Worm (Caenorhabditis elegans): ENCODE measurements around the gene aat-8.

aat-8 gene

DNA sequence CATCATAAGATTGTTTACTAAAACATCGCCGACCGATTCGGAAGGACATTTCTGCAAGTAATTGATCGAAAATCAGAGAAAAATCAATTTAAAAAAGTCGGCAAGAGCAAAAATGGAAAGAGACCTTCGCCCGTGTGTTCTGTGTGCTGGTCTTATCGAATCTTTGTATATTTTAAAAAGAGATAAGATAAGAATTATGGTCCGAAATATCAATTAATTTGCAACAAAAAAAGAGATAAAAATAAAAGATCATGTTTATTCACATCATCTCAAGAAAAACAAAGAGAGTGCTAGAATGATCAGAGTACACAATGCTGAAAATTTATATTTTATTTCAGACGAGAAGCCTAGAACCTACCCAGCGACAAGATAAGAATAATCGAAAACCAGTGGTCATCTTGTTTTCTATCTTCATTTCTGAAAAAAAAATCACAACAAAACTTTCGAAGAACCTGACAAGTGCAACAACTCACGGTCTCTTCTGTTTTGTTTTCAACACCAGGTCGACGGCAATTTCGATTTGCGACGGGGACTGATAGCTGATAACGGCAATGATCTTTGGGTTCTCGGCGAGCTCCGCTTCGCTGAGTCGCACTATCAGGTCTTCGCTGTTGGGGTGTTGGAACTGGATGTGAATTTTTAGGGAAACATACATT is 13.6 kb upstream of the aat-8 start, which contains the start of gene F37C4.6:
TSS of gene F37C4.6 (minus strand) at position 51 of the 656 bp plus-strand sequence.
- TF ChIP-seq unc-62 (GFP tag; optimal IDR thresholded peaks at IDR 0.05), result no peak

DNA sequence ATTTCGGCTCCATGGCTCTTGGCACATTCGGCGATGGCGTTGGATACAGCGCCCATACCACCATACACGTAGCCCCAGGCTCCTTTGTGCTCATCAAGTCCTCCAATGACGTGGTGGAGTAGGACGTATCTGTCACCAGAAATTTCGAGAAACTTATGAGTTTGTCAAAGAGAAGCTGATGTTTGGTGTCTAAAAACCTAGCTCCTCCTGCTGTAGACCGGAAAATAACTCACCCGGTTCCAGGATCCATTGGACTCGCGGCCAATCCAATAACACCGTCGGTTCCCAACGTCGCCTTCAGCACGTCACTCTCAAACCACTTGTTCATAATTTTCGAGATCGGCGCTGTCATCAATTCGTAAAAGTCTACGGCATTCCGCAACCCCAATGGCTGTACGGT is 12.1 kb upstream of the aat-8 start:
- TF ChIP-seq unc-62 (GFP tag; optimal IDR thresholded peaks at IDR 0.05), result no peak

DNA sequence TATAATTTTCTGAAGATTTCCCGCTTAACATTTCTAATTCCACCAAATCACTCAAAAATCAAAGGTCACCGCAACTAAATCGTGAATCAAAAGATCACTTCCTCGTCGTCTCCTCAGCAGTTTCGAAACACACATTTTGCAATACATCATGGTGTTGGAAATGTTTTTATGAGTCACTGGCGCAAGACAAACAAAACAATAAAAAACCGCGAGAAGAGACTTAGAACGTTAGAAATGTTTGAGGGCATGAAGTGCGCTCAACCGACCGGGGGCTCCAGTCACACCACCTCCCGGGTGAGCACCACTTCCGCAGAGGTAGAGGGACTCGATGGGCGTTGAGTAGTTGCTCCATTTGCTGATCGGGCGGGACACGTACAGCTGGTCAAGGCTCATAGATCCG is 10.4 kb upstream of the aat-8 start:
- TF ChIP-seq unc-62 (GFP tag; optimal IDR thresholded peaks at IDR 0.05), result no peak

DNA sequence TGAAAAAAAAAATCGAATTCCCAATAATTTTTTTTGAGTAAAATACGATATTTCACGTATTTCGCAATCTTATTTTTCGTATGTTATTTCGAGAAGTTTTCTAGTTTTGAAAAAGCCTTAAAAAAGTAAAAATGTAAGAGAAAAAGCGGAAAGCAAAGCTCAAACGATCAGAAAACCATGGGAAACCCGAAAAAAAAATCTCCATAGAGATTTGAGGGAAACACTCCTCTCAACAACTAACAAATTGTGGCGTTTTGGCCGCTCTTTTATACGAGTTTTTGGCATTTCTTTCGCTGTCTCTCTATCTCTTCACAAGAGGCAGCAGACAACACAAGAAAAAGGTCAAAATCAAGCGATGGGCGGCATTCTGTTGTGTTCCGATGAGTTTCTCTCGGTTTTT is 9.6 kb upstream of the aat-8 start:
- no peak for TF ChIP-seq unc-62 (GFP tag; optimal IDR thresholded peaks at IDR 0.05)

DNA sequence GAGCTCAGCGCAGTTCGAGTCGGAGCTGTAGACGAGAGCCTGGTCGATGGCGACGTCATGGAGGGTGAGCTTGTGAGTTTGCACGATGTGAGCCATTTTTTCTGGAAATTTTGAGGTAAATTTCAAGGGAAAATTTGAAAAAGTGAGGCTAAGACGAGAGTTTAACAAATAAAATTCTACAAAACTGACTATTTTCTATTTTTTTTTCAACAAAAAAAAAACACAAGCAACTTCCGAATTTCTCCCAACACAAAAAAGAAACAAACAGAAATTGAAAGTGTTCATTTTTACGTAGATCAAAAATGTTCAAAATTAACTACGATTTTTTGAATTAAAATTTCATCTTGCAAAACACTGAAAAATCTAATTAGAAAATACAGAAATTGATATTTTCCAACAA is 8.9 kb upstream of the aat-8 start, which contains the start of gene F37C4.5:
TSS of gene F37C4.5 (minus strand) at position 101 of the 400 bp plus-strand sequence.
- TF ChIP-seq unc-62 (GFP tag; optimal IDR thresholded peaks at IDR 0.05), result no peak

DNA sequence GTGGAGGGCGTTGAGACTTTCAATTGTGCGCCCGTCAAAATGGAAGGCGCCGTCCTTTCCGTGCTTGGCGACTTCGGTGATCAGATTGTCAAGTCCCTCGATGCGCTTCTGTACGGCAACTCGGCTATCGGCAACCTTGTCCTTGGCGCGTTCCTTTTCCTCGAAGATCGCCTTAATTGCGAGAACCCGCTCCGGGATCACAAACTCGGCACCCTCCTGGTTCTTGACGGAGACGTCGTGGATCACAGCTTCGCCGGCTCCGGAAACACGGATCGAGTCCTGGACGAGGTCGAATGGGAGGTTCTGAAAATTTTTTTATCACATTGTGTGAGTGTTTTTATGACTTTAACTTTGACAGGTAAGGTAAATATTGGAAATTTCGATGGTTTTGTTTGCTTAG is 8.4 kb upstream of the aat-8 start:
- no peak for TF ChIP-seq unc-62 (GFP tag; optimal IDR thresholded peaks at IDR 0.05)

DNA sequence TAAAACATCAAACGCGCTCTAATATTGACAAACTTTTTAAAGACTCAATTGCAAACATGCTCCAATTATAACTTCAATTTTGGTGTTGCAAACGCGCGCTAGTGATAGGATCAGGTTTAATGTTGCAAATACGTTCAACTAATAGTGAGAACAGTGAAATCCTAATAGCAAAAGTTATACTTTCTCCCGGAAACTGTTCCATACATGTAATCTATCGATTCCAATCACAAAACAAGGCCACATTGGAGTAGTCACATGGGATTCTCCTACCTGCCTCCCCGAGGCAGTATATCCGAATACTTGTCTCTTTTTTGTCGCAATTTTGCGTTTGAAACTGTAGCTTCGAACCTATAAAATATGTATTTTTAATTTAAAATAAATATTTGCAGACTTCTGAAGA is 5.0 kb upstream of the aat-8 start:
- no peak for TF ChIP-seq unc-62 (GFP tag; optimal IDR thresholded peaks at IDR 0.05)

DNA sequence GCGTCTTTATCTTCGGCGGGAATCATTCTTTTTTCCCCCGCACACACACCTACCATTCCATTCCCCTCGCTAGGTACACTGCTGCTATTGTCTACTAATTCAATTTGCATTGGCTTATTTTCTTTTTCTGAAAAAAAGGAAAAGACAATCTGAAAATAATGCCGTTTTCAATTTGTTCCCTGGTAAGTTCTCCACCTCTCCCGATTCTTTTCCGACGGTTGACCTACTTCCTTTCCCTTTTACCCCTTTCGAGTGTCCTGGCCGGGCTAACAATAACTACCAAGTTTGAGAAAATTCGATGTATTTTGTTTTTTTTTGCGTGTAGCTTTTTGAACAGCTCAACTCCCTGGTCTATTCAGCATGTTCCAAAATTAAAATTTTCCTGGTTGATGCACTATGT is 2.4 kb upstream of the aat-8 start, which contains the start of gene F37C4.4:
TSS of gene F37C4.4 (plus strand) at position 58 of the 400 bp plus-strand sequence.
- no peak for TF ChIP-seq unc-62 (GFP tag; optimal IDR thresholded peaks at IDR 0.05)

DNA sequence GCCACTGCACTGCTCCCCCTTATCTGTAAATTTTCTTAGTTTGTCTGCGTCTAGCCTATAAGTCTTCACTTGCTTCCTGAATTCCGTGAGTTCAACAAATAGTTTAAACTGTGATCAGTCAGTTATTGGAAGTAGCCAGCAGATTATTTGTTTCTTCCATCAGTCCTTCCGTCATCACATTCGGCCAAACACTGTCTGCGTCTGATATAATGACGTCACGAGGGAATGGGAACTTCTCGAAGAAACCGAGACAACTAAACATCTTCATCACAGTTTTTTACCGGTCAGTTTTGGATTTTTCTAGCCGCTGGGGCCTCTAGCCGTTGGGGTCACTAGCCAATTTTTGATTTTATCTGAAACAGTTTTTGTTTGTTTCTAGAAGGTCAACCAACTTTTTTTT is 1.2 kb upstream of the aat-8 start:
- no peak for TF ChIP-seq unc-62 (GFP tag; optimal IDR thresholded peaks at IDR 0.05)

DNA sequence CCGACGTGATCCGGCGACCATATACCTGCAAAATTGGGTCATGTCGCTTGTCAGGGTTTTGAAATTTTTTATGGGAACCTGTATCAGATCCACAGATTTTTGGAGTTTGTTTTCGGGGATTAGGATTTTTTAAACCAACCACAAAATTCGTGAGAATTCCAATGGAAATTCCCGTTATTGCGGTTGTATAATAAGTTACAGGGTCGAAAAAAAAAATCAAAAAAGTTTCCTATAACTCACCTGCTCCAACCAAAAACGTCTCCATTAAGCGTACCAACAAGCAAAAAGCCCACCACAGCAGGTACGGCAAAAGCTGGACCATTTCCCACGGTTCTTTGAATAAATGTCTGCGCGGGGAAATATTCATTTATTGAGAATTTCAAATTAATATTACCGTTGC is 1.9 kb downstream of the aat-8 start:
- no peak for TF ChIP-seq unc-62 (GFP tag; optimal IDR thresholded peaks at IDR 0.05)

DNA sequence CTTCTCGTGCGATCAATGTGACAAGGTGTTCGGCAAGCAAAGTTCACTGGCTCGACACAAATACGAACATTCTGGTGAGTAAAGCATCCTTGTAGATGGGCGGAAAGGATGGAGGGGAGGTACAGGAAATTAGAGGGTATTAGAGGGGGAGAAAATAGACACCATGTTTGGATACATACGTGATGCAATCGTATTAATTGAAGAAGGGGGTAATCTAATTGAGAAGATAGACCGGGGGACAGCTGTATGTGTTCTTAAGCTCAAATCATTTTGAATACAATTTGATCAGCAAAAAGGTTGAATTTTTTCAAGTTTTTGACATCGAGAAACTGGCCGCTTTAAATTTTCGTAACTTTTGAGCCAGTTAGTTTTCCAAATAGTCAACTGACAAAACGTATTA is 4.4 kb downstream of the aat-8 start:
- no peak for TF ChIP-seq unc-62 (GFP tag; optimal IDR thresholded peaks at IDR 0.05)

DNA sequence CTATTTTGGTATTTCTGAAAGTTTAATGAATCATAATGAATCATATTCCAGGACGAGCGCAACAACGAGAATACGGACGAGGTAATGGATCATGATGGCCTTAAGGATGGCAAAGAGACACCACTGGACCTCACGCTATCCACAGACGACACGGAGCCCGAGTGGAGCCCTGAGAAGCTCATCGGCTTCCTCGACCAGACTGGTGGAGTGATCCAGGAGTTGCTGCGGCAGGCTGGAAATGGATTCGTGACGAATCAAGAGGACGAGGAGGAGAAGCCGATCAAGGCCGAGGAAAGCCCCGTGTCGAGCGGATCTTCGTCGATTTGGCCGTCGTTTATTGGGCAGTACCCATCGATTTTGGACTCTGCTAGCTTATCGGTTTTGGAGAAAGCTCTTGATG is 5.3 kb downstream of the aat-8 start:
- no peak for TF ChIP-seq unc-62 (GFP tag; optimal IDR thresholded peaks at IDR 0.05)

DNA sequence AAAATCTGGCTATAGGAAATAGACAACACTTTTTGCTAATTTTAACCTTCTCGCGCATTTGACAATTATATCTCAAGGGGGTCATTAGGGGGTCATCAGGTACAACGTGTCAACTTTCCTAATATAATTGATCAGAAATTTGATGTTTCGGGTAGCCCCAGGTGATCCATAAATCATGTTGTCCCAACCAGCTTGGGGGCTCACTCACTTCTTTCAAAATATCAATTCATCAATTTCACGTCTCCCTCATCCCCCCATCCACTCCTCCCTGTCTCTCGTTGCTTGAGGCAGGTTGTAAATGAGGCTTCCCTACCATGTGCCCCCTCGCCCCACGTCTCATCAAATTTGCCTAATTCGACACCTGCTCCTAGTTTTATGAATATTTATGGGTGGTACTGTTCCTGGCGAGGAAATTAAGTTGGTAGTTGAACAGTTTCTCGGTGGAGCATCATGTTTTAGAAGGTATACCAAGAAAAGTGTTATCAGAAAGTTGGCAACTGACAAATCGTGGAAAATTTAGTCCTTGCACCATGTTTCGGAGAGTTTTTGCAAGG is 6.8 kb downstream of the aat-8 start:
- TF ChIP-seq unc-62 (GFP tag; optimal IDR thresholded peaks at IDR 0.05), result no peak

DNA sequence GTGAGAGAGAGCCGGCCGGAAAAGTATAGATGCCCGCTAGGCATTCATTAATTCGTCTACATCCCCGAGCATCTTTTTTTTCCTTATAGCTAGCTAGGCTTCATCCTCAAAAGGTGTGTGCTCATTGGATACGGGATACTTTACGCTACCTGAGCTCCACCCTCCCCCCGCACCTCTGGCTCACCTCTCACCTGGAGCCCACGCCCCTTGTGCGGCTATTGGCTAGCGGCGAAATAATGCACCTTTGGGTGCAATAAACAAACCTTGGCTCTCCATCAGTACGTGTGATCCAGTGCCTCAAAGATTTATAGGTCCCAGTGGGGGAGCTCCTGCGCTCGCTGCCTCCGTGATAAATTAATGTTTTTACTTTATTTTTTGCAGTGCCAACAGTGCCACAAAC is 8.7 kb downstream of the aat-8 start:
- no peak for TF ChIP-seq unc-62 (GFP tag; optimal IDR thresholded peaks at IDR 0.05)

DNA sequence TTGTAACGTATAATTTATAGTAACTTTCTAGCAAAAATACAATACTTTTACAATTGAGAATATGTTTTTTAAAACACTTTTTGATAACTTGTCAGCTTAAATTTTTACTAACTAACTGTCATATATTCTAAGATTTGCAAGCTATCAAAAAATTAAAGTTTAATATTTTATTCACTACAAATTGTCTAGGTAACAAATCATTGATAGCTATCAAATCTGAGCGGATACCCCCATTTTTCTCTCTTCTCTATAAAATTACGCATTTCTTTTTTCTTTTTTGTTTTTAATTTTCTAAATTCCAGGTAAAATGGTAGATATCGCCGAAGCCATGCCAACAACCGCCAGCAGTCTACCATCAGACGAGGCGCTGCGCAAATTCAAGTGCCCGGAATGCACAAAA is 9.3 kb downstream of the aat-8 start, which contains the start of gene zag-1:
TSS of gene zag-1 (plus strand) at position 301 of the 400 bp plus-strand sequence.
- no peak for TF ChIP-seq unc-62 (GFP tag; optimal IDR thresholded peaks at IDR 0.05)

DNA sequence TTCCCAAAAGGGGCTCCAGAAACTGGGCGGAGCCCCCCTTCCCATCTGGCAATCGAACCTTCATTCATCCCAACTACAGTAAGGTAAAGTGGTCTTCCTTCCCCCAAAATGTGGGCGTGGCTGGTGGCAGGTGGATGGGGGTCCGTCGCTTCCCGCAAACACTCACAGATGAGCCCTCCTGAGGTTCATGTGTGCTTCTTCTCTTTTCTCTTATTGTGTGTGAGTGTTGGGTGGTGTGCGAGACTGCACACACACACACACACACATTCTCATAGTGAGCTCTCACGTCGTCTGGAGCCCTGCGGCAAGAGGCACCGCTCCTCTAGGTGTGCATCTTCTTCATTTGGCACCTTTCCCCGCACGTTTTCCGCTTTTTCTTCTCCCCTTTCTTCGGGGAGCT is 10.2 kb downstream of the aat-8 start:
- TF ChIP-seq unc-62 (GFP tag; optimal IDR thresholded peaks at IDR 0.05), result no peak

DNA sequence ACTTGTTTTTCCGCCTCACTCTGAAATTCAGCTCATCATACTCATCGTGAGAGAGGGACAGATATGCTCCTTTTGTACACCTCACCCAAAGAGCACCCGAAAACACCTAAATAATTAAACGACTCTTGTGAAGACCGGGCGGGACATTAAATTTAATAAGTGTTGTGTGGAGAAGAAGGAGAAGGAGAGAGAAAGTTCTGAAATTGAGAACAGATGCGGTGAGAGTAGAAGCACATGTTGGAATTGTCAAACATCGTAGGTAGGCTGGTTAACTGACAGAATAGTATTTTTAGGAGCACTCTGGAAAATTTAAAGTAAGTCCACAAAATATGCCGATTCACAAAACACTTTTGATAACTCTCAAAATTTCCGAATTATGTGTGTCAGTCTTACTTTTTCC is 11.3 kb downstream of the aat-8 start:
- TF ChIP-seq unc-62 (GFP tag; optimal IDR thresholded peaks at IDR 0.05), result no peak

DNA sequence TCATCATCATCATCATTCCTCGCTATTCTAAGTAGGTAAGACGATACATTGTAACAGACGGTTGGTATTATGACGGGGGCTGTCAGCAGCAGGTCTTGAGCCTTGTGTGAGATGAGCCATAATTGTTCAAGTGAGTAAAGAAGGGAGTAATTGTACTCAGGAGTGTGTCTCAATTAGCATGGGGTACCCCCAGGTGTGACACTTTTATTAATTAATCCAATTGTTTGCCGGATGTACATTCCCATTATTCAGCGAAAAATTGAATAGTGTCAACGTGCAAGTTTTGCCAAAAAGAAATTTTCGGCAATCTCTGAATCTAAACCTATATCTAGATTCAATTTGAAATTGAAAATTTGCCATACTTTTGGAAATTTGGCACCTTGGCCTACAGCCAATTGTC is 15.9 kb downstream of the aat-8 start:
- TF ChIP-seq unc-62 (GFP tag; optimal IDR thresholded peaks at IDR 0.05), result no peak

Measured in whole organism, dauer.